Fruit fly (Drosophila melanogaster): ENCODE measurements around the gene CG7148.

The CG7148 gene

dm6 chr3L:21808568-21808967 is 23.5 kb downstream of the CG7148 start, which contains the start of gene eg:
Gene eg, plus strand, starts transcription at chr3L:21808703.
- TF ChIP-seq amos (GFP tag; IDR thresholded peaks at IDR 0.05; ENCODE audit: partially characterized antibody) (peak; percentile 26; the same call in 1 of the 2 replicates), MBD-R2 (GFP tag; IDR thresholded peaks at IDR 0.05) (no peak), zfh1 (GFP tag; IDR thresholded peaks at IDR 0.05) (0 out of 3 replicates have a peak, but pooled peaks have one; percentile 0), D (optimal IDR thresholded peaks at IDR 0.05) (peak; percentile 72), D (GFP tag; optimal IDR thresholded peaks at IDR 0.05) (no peak), da (GFP tag; optimal IDR thresholded peaks at IDR 0.05) (no peak), chif (GFP tag; optimal IDR thresholded peaks at IDR 0.05) (peak in 1 of 2 experiments; percentile 0), ewg (GFP tag; optimal IDR thresholded peaks at IDR 0.05) (peak; percentile 10), Dfd (GFP tag; optimal IDR thresholded peaks at IDR 0.05) (no peak), lov (optimal IDR thresholded peaks at IDR 0.05) (no peak), lov (GFP tag; IDR thresholded peaks at IDR 0.05) (no peak), E2f1 (GFP tag; IDR thresholded peaks at IDR 0.05) (0 out of 2 replicates have a peak, but pooled peaks have one; percentile 3), CG4360 (GFP tag; IDR thresholded peaks at IDR 0.05) (no peak), CG15479 (GFP tag; optimal IDR thresholded peaks at IDR 0.05) (peak; percentile 70), CG6175 (GFP tag; IDR thresholded peaks at IDR 0.05) (peak; percentile 74; the same call in 2 of the 3 replicates), CG2875 (GFP tag; optimal IDR thresholded peaks at IDR 0.05) (no peak), CG2202 (tag; optimal IDR thresholded peaks at IDR 0.05) (no peak), CG11723 (GFP tag; optimal IDR thresholded peaks at IDR 0.05) (peak; percentile 9), kni (GFP tag; optimal IDR thresholded peaks at IDR 0.05) (peak; percentile 15), CG2199 (GFP tag; IDR thresholded peaks at IDR 0.05) (0 out of 3 replicates have a peak, but pooled peaks have one; percentile 26), HLHmδ (GFP tag; optimal IDR thresholded peaks at IDR 0.05) (peak; percentile 89), CG8388 (GFP tag; optimal IDR thresholded peaks at IDR 0.05) (no peak), Max (GFP tag; optimal IDR thresholded peaks at IDR 0.05) (no peak), yki (optimal IDR thresholded peaks at IDR 0.05) (no peak), esg (GFP tag; conservative IDR thresholded peaks at IDR 0.05) (0 out of 2 replicates have a peak, but pooled peaks have one; percentile 1), CG1647 (GFP tag; optimal IDR thresholded peaks at IDR 0.05) (no peak), zf30C (GFP tag; optimal IDR thresholded peaks at IDR 0.05) (peak; percentile 47), CG6254 (GFP tag; optimal IDR thresholded peaks at IDR 0.05) (no peak), nom (GFP tag; optimal IDR thresholded peaks at IDR 0.05) (peak; percentile 53), jing (GFP tag; optimal IDR thresholded peaks at IDR 0.05) (peak; percentile 14), HLH3B (GFP tag; IDR thresholded peaks at IDR 0.05) (0 out of 2 replicates have a peak, but pooled peaks have one; percentile 1), odd (GFP tag; optimal IDR thresholded peaks at IDR 0.05) (peak; percentile 29), z (GFP tag; IDR thresholded peaks at IDR 0.05) (no peak), CG15696 (tag; optimal IDR thresholded peaks at IDR 0.05) (peak; percentile 20), ase (GFP tag; IDR thresholded peaks at IDR 0.05) (no peak), Jarid2 (GFP tag; optimal IDR thresholded peaks at IDR 0.05) (peak; percentile 83), ci (GFP tag; IDR thresholded peaks at IDR 0.05) (no peak), lola (GFP tag; optimal IDR thresholded peaks at IDR 0.05) (no peak), Dek (tag; optimal IDR thresholded peaks at IDR 0.05) (no peak), tna (GFP tag; IDR thresholded peaks at IDR 0.05; ENCODE audit: partially characterized antibody) (no peak), CG1024 (GFP tag; IDR thresholded peaks at IDR 0.05) (no peak), Meics (GFP tag; optimal IDR thresholded peaks at IDR 0.05) (peak; percentile 36), CG17186 (GFP tag; optimal IDR thresholded peaks at IDR 0.05) (no peak), Opbp (GFP tag; IDR thresholded peaks at IDR 0.05; ENCODE audit: partially characterized antibody) (peak; percentile 62; the same call in 2 of the 3 replicates)
